Fruit fly (Drosophila melanogaster): ENCODE data around the gene CG12728.

Gene CG12728

dm6 chrX:5955207-5955679, 12.8 kb downstream of the CG12728 start, which contains the start of gene CG6067:
CG6067 (plus strand) TSS chrX:5955629.
- TF ChIP-seq Hnf4 (GFP tag; optimal IDR thresholded peaks at IDR 0.05) (no peak), brk (GFP tag; optimal IDR thresholded peaks at IDR 0.05) (no peak), Hr83 (GFP tag; optimal IDR thresholded peaks at IDR 0.05; ENCODE audit: poor library complexity, severe bottlenecking) (no peak), CrebA (GFP tag; optimal IDR thresholded peaks at IDR 0.05; ENCODE audit: borderline replicate concordance) (no peak), CG32264 (GFP tag; optimal IDR thresholded peaks at IDR 0.05) (no peak), ey (GFP tag; optimal IDR thresholded peaks at IDR 0.05) (no peak), psq (GFP tag; optimal IDR thresholded peaks at IDR 0.05) (no peak), Hr78 (GFP tag; optimal IDR thresholded peaks at IDR 0.05) (no peak), CG9705 (GFP tag; optimal IDR thresholded peaks at IDR 0.05) (no peak), OdsH (GFP tag; optimal IDR thresholded peaks at IDR 0.05) (no peak), Mio (GFP tag; optimal IDR thresholded peaks at IDR 0.05) (no peak), Vsx2 (GFP tag; optimal IDR thresholded peaks at IDR 0.05; ENCODE audit: partially characterized antibody) (no peak), sage (GFP tag; optimal IDR thresholded peaks at IDR 0.05) (no peak)

dm6 chrX:5956646-5957441, 14.4 kb downstream of the CG12728 start:
- no peak for TF ChIP-seq jim (GFP tag; optimal IDR thresholded peaks at IDR 0.05)
- no peak for TF ChIP-seq Hnf4 (GFP tag; optimal IDR thresholded peaks at IDR 0.05)
- TF ChIP-seq psq (GFP tag; optimal IDR thresholded peaks at IDR 0.05), result no peak
- TF ChIP-seq woc (GFP tag; optimal IDR thresholded peaks at IDR 0.05), result no peak
- no peak for TF ChIP-seq Hr83 (GFP tag; optimal IDR thresholded peaks at IDR 0.05; ENCODE audit: poor library complexity, severe bottlenecking)
- TF ChIP-seq Mio (GFP tag; optimal IDR thresholded peaks at IDR 0.05), result no peak
- TF ChIP-seq dsf (GFP tag; optimal IDR thresholded peaks at IDR 0.05; ENCODE audit: borderline replicate concordance), result no peak
- TF ChIP-seq OdsH (GFP tag; optimal IDR thresholded peaks at IDR 0.05), result no peak
- no peak for TF ChIP-seq Rel (GFP tag; optimal IDR thresholded peaks at IDR 0.05)
- TF ChIP-seq Rel (tag; optimal IDR thresholded peaks at IDR 0.05), result no peak
- TF ChIP-seq Jra (GFP tag; optimal IDR thresholded peaks at IDR 0.05), result no peak
- TF ChIP-seq brk (GFP tag; optimal IDR thresholded peaks at IDR 0.05), result no peak
- no peak for TF ChIP-seq fru (GFP tag; optimal IDR thresholded peaks at IDR 0.05)
- no peak for TF ChIP-seq sage (GFP tag; optimal IDR thresholded peaks at IDR 0.05)
- no peak for TF ChIP-seq Dif (GFP tag; optimal IDR thresholded peaks at IDR 0.05; ENCODE audit: partially characterized antibody)
- no peak for TF ChIP-seq HLH106 (tag; optimal IDR thresholded peaks at IDR 0.05)
- TF ChIP-seq ey (GFP tag; optimal IDR thresholded peaks at IDR 0.05), result no peak
- TF ChIP-seq sv (GFP tag; optimal IDR thresholded peaks at IDR 0.05), result no peak
- TF ChIP-seq Abd-B (GFP tag; optimal IDR thresholded peaks at IDR 0.05), result no peak

dm6 chrX:5964169-5964686, 21.8 kb downstream of the CG12728 start:
- TF ChIP-seq Hr83 (GFP tag; optimal IDR thresholded peaks at IDR 0.05; ENCODE audit: poor library complexity, severe bottlenecking) (no peak), br (GFP tag; optimal IDR thresholded peaks at IDR 0.05) (no peak), ey (GFP tag; optimal IDR thresholded peaks at IDR 0.05) (no peak), Dfd (GFP tag; optimal IDR thresholded peaks at IDR 0.05) (no peak), CG32264 (GFP tag; optimal IDR thresholded peaks at IDR 0.05) (no peak), sage (GFP tag; optimal IDR thresholded peaks at IDR 0.05) (no peak), Dif (GFP tag; optimal IDR thresholded peaks at IDR 0.05; ENCODE audit: partially characterized antibody) (no peak), tai (GFP tag; optimal IDR thresholded peaks at IDR 0.05) (no peak), HLH106 (tag; optimal IDR thresholded peaks at IDR 0.05) (no peak), dmrt93B (GFP tag; optimal IDR thresholded peaks at IDR 0.05) (no peak), brk (GFP tag; optimal IDR thresholded peaks at IDR 0.05) (no peak)

dm6 chrX:5965517-5966397, 23.4 kb downstream of the CG12728 start, which contains the start of gene Grip:
Grip (plus strand) TSS chrX:5966279.
- TF ChIP-seq sv (GFP tag; optimal IDR thresholded peaks at IDR 0.05) (no peak), dmrt93B (GFP tag; optimal IDR thresholded peaks at IDR 0.05) (no peak), rgr (GFP tag; optimal IDR thresholded peaks at IDR 0.05) (peak; percentile 2), foxo (GFP tag; optimal IDR thresholded peaks at IDR 0.05) (peak in 1 of 2 experiments; percentile 26), tai (GFP tag; optimal IDR thresholded peaks at IDR 0.05) (no peak), CG32264 (GFP tag; optimal IDR thresholded peaks at IDR 0.05) (no peak), Abd-B (GFP tag; optimal IDR thresholded peaks at IDR 0.05) (no peak), Rel (GFP tag; optimal IDR thresholded peaks at IDR 0.05) (no peak), Rel (tag; optimal IDR thresholded peaks at IDR 0.05) (no peak), fru (GFP tag; optimal IDR thresholded peaks at IDR 0.05) (peak; percentile 5), dsf (GFP tag; optimal IDR thresholded peaks at IDR 0.05; ENCODE audit: borderline replicate concordance) (no peak), usp (GFP tag; optimal IDR thresholded peaks at IDR 0.05) (no peak), Hr78 (GFP tag; optimal IDR thresholded peaks at IDR 0.05) (no peak), woc (GFP tag; optimal IDR thresholded peaks at IDR 0.05) (peak; percentile 38), brk (GFP tag; optimal IDR thresholded peaks at IDR 0.05) (no peak), Dif (GFP tag; optimal IDR thresholded peaks at IDR 0.05; ENCODE audit: partially characterized antibody) (peak; percentile 10), CG9705 (GFP tag; optimal IDR thresholded peaks at IDR 0.05) (no peak), CrebA (GFP tag; optimal IDR thresholded peaks at IDR 0.05; ENCODE audit: borderline replicate concordance) (no peak), N (GFP tag; optimal IDR thresholded peaks at IDR 0.05) (no peak), GATAd (GFP tag; optimal IDR thresholded peaks at IDR 0.05) (no peak), Hr83 (GFP tag; optimal IDR thresholded peaks at IDR 0.05; ENCODE audit: poor library complexity, severe bottlenecking) (no peak), Sp1 (GFP tag; optimal IDR thresholded peaks at IDR 0.05) (peak; percentile 28), HLH106 (tag; optimal IDR thresholded peaks at IDR 0.05) (peak; percentile 26), jim (GFP tag; optimal IDR thresholded peaks at IDR 0.05) (no peak), Hnf4 (GFP tag; optimal IDR thresholded peaks at IDR 0.05) (peak; percentile 25), br (GFP tag; optimal IDR thresholded peaks at IDR 0.05) (no peak)
